Fruit fly (Drosophila melanogaster) S2 (cell line): ENCODE measurements around the gene Nup93-2.

Source experiments
- CG8478 ChIP-seq: fragments of >200 bp; optimal IDR thresholded peaks from 2 replicates; lab custom pipeline; 2018
- CTCF ChIP-seq, 2 experiments: fragments of >200 bp; optimal IDR thresholded peaks; 2 replicates each; lab custom pipeline; 2018

- TF ChIP-seq CG8478 (lab: Kevin White, UChicago) (no peak), CTCF (optimal IDR thresholded peaks at IDR 0.05; lab: Kevin White, UChicago) (no peak)
These were observed 33.4 kb downstream of the Nup93-2 start for dm6 chr3R:14864819-14865218.
